Worm (Caenorhabditis elegans): Measurements from ENCODE around the gene F56H9.8.

The F56H9.8 gene

DNA sequence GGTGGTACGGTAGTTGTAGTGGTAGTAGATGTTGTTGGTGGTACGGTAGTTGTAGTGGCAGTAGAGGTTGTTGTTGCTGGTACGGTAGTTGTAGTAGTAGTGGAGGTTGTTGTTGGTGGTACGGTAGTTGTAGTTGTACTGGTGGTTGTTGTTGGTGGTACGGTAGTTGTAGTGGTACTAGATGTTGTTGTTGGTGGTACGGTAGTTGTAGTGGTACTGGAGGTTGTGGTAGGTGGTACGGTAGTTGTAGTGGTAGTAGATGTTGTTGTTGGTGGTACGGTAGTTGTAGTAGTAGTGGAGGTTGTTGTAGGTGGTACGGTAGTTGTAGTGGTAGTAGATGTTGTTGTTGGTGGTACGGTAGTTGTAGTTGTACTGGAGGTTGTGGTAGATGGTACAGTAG, 11.6 kb upstream of the F56H9.8 start:
- TF ChIP-seq W03F9.2 (tag; optimal IDR thresholded peaks at IDR 0.05) (no peak), dao-5 (tag; optimal IDR thresholded peaks at IDR 0.05) (no peak), him-1 (tag; optimal IDR thresholded peaks at IDR 0.05) (no peak)

DNA sequence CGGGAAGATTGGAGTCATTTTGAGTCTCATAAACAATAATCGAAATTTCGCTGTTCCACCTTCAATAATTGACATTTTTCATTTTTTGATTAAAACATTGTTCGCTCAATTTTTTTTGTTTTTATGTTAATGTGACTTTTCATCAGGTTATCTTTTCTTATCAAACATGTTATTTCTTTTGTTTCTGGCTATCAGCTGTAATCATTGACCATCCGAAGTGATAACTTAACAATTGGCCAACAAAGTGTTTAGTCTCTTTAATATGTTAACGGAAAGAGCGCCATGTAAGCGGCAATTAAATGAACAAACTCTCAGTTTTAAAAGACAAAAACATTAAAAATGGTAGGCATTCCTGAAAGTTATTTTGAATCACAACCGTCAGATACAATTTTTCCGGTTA, 10.6 kb upstream of the F56H9.8 start:
- no peak for TF ChIP-seq dao-5 (tag; optimal IDR thresholded peaks at IDR 0.05)
- TF ChIP-seq him-1 (tag; optimal IDR thresholded peaks at IDR 0.05) = no peak
- TF ChIP-seq W03F9.2 (tag; optimal IDR thresholded peaks at IDR 0.05) = no peak

DNA sequence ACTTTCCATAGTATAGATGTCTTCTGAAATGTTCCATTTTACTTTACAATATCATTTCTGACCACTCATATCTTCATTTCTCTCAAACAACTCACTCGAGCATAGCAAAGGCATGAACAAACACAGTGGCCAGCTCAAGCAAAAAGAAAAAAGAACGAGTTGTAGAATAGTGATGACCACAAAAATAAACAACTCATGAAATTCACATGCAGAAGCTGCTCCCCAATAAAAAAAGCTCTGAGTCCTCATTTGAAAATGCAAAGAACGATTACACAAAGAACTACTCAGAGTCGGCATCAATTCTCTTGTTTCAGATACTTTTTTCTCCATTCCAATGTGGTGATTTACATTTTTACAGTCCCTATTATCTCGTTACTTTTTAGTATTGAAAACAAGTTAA, 9.9 kb upstream of the F56H9.8 start:
- TF ChIP-seq W03F9.2 (tag; optimal IDR thresholded peaks at IDR 0.05) = no peak
- no peak for TF ChIP-seq him-1 (tag; optimal IDR thresholded peaks at IDR 0.05)
- TF ChIP-seq dao-5 (tag; optimal IDR thresholded peaks at IDR 0.05) = no peak

DNA sequence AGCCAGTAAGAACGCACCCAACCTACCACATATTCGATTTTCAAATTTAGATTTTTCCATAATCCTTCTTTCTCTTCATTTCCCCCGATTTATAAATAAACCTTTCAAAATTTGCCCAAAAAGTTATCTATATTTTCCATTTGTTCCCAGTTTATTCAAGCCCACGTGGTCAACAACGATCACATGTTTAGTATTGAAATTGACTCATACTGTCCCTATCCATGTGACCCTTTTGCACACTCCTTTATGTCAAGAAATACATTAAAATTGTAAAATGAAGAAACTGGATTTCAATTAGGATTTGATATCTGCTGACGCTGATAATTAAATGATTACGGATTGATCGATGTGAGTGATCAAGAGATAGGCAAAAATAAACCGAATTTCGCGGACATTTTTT, 9.4 kb upstream of the F56H9.8 start:
- TF ChIP-seq W03F9.2 (tag; optimal IDR thresholded peaks at IDR 0.05) = no peak
- TF ChIP-seq dao-5 (tag; optimal IDR thresholded peaks at IDR 0.05) = no peak
- TF ChIP-seq him-1 (tag; optimal IDR thresholded peaks at IDR 0.05) = no peak

DNA sequence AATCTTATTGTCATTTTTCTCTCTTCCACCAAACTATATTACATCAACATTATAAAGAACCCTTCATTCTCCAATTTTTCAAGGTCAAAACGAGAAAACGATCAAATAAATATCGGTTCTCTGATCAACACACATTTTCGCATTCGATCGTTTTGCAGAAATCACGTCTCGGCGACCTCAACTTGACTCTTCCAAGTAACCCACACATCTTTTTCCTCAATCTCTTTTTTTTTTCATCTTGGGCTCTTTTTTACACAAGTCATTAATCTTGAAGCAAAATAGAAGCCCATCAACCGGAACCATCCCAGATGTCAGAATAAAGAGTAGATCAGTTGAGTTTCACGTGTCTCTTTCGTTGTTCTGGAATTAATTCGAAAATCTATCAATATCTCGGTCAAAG, 8.4 kb upstream of the F56H9.8 start:
- TF ChIP-seq W03F9.2 (tag; optimal IDR thresholded peaks at IDR 0.05) (no peak), dao-5 (tag; optimal IDR thresholded peaks at IDR 0.05) (no peak), him-1 (tag; optimal IDR thresholded peaks at IDR 0.05) (no peak)

DNA sequence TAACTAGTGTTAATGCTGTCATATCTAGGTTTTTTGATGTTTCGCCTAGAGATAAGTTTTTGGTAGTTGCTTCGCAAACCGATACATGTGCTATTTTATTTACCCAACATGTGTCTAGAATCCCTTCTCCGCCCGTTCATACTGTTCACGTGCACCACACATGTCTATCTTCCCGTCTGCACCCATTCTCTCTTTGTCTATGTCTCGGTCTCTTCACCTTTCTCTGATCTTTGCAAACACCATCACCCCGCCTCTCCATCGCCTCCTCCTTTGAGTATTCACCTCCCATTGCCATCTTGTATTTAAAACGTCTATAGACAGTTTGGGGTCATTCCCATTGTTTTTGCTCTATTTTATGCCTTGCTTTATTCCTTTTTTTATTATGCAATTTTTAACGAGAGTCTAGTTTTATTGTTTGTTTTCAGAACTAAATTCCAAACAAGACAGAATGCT, 7.3 kb upstream of the F56H9.8 start, which contains the start of gene F56H9.2:
Gene F56H9.2, plus strand, starts transcription at position 426 of the 453 bp plus-strand sequence.
- TF ChIP-seq him-1 (tag; optimal IDR thresholded peaks at IDR 0.05) = no peak
- TF ChIP-seq W03F9.2 (tag; optimal IDR thresholded peaks at IDR 0.05) = no peak
- TF ChIP-seq dao-5 (tag; optimal IDR thresholded peaks at IDR 0.05) = no peak

DNA sequence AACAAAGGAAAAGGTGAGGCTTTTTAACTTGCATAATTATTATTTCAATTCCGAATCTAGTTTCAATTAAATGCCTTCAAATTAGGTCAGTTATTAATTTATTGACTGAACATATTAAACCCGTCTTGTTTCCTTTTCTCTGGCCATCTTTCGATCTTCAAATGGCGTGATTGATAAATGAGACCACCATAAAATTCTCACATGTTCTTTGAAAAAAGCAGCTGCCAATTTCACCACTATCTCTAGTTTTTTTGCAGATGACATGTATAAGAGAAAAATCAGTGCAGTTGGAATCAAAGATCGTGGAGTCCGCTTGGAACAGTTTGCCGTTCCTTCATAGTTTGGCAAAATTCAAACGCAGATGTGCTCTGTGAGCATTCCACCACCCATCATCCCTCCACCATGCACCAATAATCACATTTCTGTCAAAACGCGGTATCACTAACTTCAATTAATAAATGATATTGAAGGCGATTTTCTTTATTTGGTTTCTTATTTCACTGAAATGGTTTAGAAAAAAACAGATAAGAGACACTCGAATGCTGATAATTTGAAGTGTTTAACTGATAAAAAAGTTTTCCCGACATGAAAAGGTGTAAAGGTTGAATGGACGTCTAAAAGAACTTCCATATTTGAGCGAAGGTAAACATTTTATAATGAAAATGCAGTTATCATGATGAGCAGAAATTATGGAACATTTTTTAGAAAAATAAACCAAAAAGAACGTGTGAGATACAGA, 6.7 kb upstream of the F56H9.8 start:
- TF ChIP-seq W03F9.2 (tag; optimal IDR thresholded peaks at IDR 0.05) (no peak), him-1 (tag; optimal IDR thresholded peaks at IDR 0.05) (no peak), dao-5 (tag; optimal IDR thresholded peaks at IDR 0.05) (no peak)

DNA sequence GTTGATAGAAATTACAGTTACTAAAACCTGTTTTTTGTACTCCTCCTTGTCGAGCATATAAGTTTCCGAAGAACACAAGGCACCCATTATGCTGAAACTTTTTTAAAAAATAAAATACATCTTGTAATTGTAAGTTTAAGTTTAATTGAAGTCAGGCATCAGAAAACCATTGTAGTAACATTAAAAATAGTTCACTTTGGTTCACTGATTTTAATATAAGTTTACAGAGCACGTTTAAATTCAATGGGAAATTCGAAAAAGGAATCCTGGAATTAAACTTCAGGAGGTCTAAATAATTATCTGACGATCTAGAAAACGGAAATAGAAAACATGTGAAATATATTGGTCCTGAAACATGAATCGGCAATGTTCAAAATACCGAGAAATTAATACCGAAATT, 4.2 kb upstream of the F56H9.8 start, which contains the start of gene gpa-8:
Gene gpa-8, minus strand, starts transcription at position 101 of the 400 bp plus-strand sequence.
- TF ChIP-seq W03F9.2 (tag; optimal IDR thresholded peaks at IDR 0.05) (no peak), dao-5 (tag; optimal IDR thresholded peaks at IDR 0.05) (no peak), him-1 (tag; optimal IDR thresholded peaks at IDR 0.05) (no peak)

DNA sequence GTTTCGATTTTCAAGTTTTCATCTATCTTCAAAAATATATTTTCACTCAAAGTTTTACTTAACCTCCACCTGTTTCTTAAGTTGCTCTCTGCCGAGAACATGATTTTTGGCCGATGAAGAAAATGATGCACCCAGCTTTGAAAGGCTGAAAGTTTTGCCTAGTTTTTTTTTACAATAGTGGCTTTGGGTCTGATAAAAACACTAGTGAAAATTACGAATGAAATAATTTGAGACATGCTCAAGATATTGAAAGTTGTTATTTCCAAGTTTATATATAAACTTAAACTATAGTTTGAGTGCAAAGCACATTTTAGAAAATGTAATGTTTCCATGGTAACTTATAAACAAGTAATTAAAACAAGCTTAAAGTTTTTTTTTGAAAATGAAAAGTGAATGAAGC, 4.6 kb downstream of the F56H9.8 start, which contains the start of gene gpa-9:
Gene gpa-9, minus strand, starts transcription at position 101 of the 400 bp plus-strand sequence.
- TF ChIP-seq dao-5 (tag; optimal IDR thresholded peaks at IDR 0.05) (no peak), him-1 (tag; optimal IDR thresholded peaks at IDR 0.05) (no peak), W03F9.2 (tag; optimal IDR thresholded peaks at IDR 0.05) (no peak)

DNA sequence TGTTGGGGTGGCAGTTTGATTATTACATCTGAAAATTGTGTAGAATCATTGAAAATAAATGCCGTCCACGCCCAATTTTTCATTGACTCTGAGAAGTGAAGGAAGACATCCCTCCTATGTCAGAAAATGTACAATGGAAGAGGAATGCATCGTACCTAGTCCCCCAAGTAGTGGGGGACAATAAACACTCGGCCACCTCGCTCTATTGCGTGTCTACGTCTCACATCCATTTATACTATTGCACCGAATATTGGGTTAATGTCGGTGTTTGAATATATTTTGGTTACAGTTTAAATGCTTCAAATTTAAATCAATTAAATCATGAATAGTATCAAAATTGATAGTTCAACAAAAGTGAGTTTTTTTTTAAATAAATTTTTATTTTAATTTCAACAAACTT, 5.0 kb downstream of the F56H9.8 start, which contains the start of gene lin-25:
Gene lin-25, plus strand, starts transcription at position 290 of the 400 bp plus-strand sequence.
- peak; percentile 50 for TF ChIP-seq W03F9.2 (tag; optimal IDR thresholded peaks at IDR 0.05)
- no peak for TF ChIP-seq him-1 (tag; optimal IDR thresholded peaks at IDR 0.05)

DNA sequence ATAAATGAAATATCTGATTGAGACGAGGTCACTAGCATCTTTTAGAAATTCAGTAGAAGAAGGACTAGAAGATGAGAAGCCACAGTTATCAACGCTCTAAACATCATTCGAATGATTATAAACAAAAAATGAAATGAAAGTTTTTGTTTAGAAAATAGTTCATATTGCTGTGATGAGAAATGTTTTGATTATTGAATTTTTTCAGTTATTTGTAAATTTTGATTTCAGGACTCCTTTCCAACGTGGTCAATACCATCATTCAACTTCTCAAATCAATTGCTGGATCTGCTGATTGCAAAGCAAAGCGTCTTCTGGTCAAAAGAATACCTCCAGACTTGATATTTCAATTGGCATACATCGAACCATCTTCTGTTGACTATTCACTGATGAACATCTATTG, 13.5 kb downstream of the F56H9.8 start, which contains the start of gene W05B10.6:
Gene W05B10.6, minus strand, starts transcription at position 101 of the 400 bp plus-strand sequence.
- TF ChIP-seq W03F9.2 (tag; optimal IDR thresholded peaks at IDR 0.05) = no peak
- TF ChIP-seq dao-5 (tag; optimal IDR thresholded peaks at IDR 0.05) = no peak

DNA sequence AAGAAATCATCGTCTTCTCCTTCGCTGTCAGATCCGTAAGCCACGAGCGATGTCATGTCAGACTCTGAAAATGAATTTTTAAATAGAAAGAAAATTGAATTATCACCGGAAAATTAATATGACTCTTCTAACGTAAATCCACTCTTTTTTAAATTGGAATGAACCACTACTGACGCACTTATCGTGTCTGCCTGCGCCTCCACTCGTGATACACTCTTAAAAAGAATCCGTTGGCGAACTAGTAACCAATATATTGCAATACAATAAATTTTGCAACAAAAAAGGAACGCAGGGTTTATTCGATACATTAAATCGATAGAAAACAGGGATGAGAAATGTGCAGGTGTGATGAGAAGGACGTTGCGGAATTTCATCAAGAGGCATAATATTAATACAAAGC, 14.8 kb downstream of the F56H9.8 start, which contains the start of gene ccch-3:
Gene ccch-3, minus strand, starts transcription at position 262 of the 400 bp plus-strand sequence.
- peak; percentile 54 for TF ChIP-seq W03F9.2 (tag; optimal IDR thresholded peaks at IDR 0.05)
- no peak for TF ChIP-seq him-1 (tag; optimal IDR thresholded peaks at IDR 0.05)

DNA sequence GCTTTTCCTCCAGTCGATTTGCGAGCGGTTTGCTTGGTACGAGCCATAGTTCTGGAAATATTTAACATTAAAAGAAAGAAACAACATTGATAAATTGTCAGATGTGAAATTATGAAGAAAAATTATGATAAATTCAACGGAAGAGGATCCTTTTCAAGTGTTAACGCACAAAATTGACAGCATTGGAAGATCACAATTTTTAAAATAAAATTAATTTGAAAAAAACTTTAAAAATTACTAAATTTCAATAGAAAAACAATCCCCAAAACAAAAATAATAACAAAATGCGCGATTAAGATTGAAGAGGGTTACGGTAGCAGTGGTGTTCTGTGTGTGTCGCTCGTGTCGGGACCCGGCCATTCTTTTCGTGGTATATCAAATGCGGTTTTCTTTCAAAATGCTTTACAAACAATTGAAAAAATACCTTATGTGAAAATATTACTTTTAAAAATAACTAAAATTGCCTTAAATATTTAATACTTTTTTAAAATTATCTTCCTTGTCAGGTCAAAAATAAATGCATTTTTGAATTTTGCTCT, 15.7 kb downstream of the F56H9.8 start, which contains the start of gene his-74:
Gene his-74, minus strand, starts transcription at position 51 of the 539 bp plus-strand sequence.
- TF ChIP-seq dao-5 (tag; optimal IDR thresholded peaks at IDR 0.05) (no peak), W03F9.2 (tag; optimal IDR thresholded peaks at IDR 0.05) (no peak), him-1 (tag; optimal IDR thresholded peaks at IDR 0.05) (no peak)

DNA sequence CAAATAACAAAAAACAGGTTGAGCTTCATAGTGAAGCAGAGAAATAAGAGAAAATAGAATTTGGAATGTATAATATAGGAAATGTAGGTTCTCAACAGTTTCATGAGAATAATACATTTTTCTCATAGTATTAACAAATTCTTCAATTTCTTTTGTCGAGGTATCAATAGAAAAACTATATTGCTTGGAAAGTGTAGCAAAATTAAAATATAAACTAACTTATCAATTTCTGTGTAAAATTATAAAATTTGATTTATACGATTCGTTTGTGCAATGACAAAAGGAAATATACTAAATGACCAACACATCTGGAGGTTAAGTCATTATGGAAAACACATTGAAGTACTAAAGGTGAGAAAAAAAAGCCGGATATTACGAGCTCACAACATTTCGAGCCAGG, 17.0 kb downstream of the F56H9.8 start, which contains the start of gene W05B10.3:
Gene W05B10.3, minus strand, starts transcription at position 101 of the 400 bp plus-strand sequence.
- TF ChIP-seq W03F9.2 (tag; optimal IDR thresholded peaks at IDR 0.05) (no peak), dao-5 (tag; optimal IDR thresholded peaks at IDR 0.05) (no peak), him-1 (tag; optimal IDR thresholded peaks at IDR 0.05) (no peak)
